Worm (Caenorhabditis elegans) whole organism, L4 larva: ENCODE data around the gene gen-1.

Source experiments
- F10B5.3 ChIP-seq: sonication (generic microtip); optimal IDR thresholded peaks from 2 replicates; lab custom pipeline; 2016; ENCODE audit warnings: mild to moderate bottlenecking, missing genetic modification characterization, missing compliant biosample characterization
- daf-12 ChIP-seq: fragments of 150-350 bp; optimal IDR thresholded peaks from 2 replicates; lab custom pipeline; 2014; ENCODE audit warnings: missing biosample characterization, missing genetic modification reagents, missing genetic modification characterization
- duxl-1 ChIP-seq: sonication (generic microtip); optimal IDR thresholded peaks from 2 replicates; lab custom pipeline; 2016; ENCODE audit warnings: mild to moderate bottlenecking, missing genetic modification characterization, moderate library complexity, missing compliant biosample characterization; ENCODE audit not compliant: poor library complexity
- jun-1 ChIP-seq: fragments of 150-350 bp; optimal IDR thresholded peaks from 2 replicates; lab custom pipeline; 2014; ENCODE audit warnings: missing biosample characterization, missing genetic modification reagents, missing genetic modification characterization
- mep-1 ChIP-seq: fragments of 150-350 bp; sonication (generic microtip); optimal IDR thresholded peaks from 3 replicates; lab custom pipeline; 2014; ENCODE audit warnings: missing biosample characterization, missing genetic modification characterization
- mes-2 ChIP-seq: sonication (generic microtip); optimal IDR thresholded peaks from 2 replicates; lab custom pipeline; 2016; ENCODE audit warnings: missing genotype, mild to moderate bottlenecking, missing genetic modification characterization, missing compliant biosample characterization; ENCODE audit not compliant: poor library complexity, severe bottlenecking
- nhr-111 ChIP-seq: fragments of 200-800 bp; sonication (Bioruptor generic); optimal IDR thresholded peaks from 2 replicates; lab custom pipeline; 2018; ENCODE audit warnings: mild to moderate bottlenecking, missing genetic modification characterization, missing compliant biosample characterization
- nhr-48 ChIP-seq: sonication (generic microtip); optimal IDR thresholded peaks from 2 replicates; lab custom pipeline; 2016; ENCODE audit warnings: mild to moderate bottlenecking, missing genetic modification characterization, missing compliant biosample characterization
- pha-4 ChIP-seq, 2 experiments: fragments of 150-350 bp in 1 of 2; fragments of 200-800 bp in 1 of 2; sonication (Bioruptor generic) in 1 of 2; IDR thresholded peaks in 1 of 2; optimal IDR thresholded peaks in 1 of 2; 2 replicates each; pipeline versions ENCODE4 v1.3.6 to Lab custom; 2014 to 2022; ENCODE audit warnings: missing genetic modification characterization in 2 of 2, missing genetic modification reagents in 2 of 2, missing biosample characterization in 1 of 2, missing compliant biosample characterization in 1 of 2
- ztf-7 ChIP-seq: fragments of 150-350 bp; optimal IDR thresholded peaks from 2 replicates; lab custom pipeline; 2014; ENCODE audit warnings: missing biosample characterization, missing genetic modification characterization

Gene gen-1

DNA sequence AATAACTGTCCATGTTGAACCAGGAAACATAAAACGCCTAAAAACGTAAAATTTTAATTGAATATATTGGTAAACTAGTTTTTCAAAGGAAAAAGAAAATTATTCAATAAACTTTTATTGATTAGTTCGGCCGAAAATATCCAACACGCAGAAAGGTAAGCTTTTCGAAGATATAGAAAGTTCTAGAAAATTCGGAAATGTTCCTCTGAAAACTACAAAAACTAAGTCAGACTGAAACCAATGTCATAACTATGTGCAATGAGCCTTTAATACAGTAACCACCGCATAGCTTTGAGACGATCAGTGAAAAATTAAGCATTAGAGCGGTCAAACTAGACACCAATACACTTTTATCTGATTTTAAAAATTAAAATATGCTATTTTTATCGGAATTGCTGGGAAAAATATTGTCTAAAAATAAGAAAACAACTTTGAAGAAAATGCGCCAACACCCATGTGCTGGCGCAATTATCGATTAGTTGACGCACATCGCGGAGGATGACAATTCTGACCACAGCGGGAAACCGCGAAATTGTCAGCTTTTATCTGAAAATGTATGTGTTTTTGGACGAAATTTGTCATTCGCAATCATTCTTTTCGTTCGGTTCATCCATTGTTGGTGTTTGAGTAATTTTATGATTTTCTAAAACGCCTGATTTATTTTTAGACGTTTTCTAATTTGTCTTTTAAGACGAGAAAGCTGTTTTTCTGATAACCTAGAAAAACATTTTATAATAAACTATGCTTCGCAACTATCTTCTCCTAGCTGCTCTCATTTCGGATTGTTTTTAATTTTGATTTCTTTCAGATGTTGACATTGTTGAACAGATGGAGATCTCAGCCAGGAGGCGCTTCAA, 49.4 kb downstream of the gen-1 start, which contains the start of the genes C23G10.7 and rpn-2 (continued):
- peak; percentile 64 for TF ChIP-seq mep-1
- no peak for TF ChIP-seq daf-12
- peak; percentile 1 for TF ChIP-seq nhr-48 (tag; lab: Kevin White, UChicago)
- TF ChIP-seq F10B5.3 (tag; lab: Kevin White, UChicago) = no peak
- no peak for TF ChIP-seq pha-4 (GFP tag; IDR thresholded peaks at IDR 0.05; lab: Robert Waterston, UW)
- no peak for TF ChIP-seq pha-4 (tag; optimal IDR thresholded peaks at IDR 0.05; lab: Kevin White, UChicago)
- peak; percentile 41 for TF ChIP-seq ztf-7 (tag; lab: Kevin White, UChicago)
- no peak for TF ChIP-seq nhr-111 (GFP tag; lab: Kevin White, UChicago)
- no peak for TF ChIP-seq duxl-1
- no peak for TF ChIP-seq jun-1 (tag; lab: Kevin White, UChicago)
- peak; percentile 64 for TF ChIP-seq mes-2 (tag; lab: Kevin White, UChicago)
